Worm (Caenorhabditis elegans): Measurements from ENCODE around the gene clec-230.
"Not testable (repeated sequence)": the region's sequence is repeated elsewhere in the genome, so short reads cannot be mapped to it uniquely, and the experiment has no call there.

The clec-230 gene

ce11 chrV:15392064-15392463, 43.1 kb upstream of the clec-230 start:
- no peak for TF ChIP-seq madf-10 (tag; optimal IDR thresholded peaks at IDR 0.05)
- no peak for TF ChIP-seq attf-5 (GFP tag; optimal IDR thresholded peaks at IDR 0.05)
- TF ChIP-seq mel-28 (tag; optimal IDR thresholded peaks at IDR 0.05; ENCODE audit: borderline replicate concordance), result no peak
- no peak for TF ChIP-seq ceh-79 (tag; optimal IDR thresholded peaks at IDR 0.05)
- TF ChIP-seq egrh-3 (GFP tag; IDR thresholded peaks at IDR 0.05), result no peak
- no peak for TF ChIP-seq snpc-1.1 (tag; optimal IDR thresholded peaks at IDR 0.05; ENCODE audit: insufficient read depth)
- TF ChIP-seq F57C9.4 (tag; optimal IDR thresholded peaks at IDR 0.05), result no peak
- TF ChIP-seq somi-1 (GFP tag; optimal IDR thresholded peaks at IDR 0.05), result no peak
- TF ChIP-seq ztf-26 (tag; optimal IDR thresholded peaks at IDR 0.05), result no peak
- no peak for TF ChIP-seq T07F8.4 (tag; optimal IDR thresholded peaks at IDR 0.05)
- TF ChIP-seq ceh-58 (GFP tag; IDR thresholded peaks at IDR 0.05), result no peak
- no peak for TF ChIP-seq ztf-3 (GFP tag; optimal IDR thresholded peaks at IDR 0.05)
- TF ChIP-seq F33H1.4 (GFP tag; IDR thresholded peaks at IDR 0.05), result no peak; the same call in 1 of the 2 replicates
- peak; percentile 62 for TF ChIP-seq lsl-1 (GFP tag; optimal IDR thresholded peaks at IDR 0.05)
- TF ChIP-seq ama-1 (optimal IDR thresholded peaks at IDR 0.05), result no peak
- no peak for TF ChIP-seq ama-1 (GFP tag; optimal IDR thresholded peaks at IDR 0.05)
- TF ChIP-seq aptf-2 (GFP tag; conservative IDR thresholded peaks at IDR 0.05), result no peak
- no peak for TF ChIP-seq nhr-120 (GFP tag; IDR thresholded peaks at IDR 0.05)
- no peak for TF ChIP-seq nhr-179 (tag; optimal IDR thresholded peaks at IDR 0.05)
- TF ChIP-seq egl-18 (GFP tag; IDR thresholded peaks at IDR 0.05), result no peak
- TF ChIP-seq mcd-1 (GFP tag; IDR thresholded peaks at IDR 0.05), result peak; percentile 45; the same call in 1 of the 2 replicates
- TF ChIP-seq C17E4.6 (GFP tag; IDR thresholded peaks at IDR 0.05), result no peak
- TF ChIP-seq ztf-18 (tag; optimal IDR thresholded peaks at IDR 0.05), result peak; percentile 73
- TF ChIP-seq F23B12.7 (tag; optimal IDR thresholded peaks at IDR 0.05; ENCODE audit: insufficient read depth), result no peak
- no peak for TF ChIP-seq mes-4 (tag; optimal IDR thresholded peaks at IDR 0.05)
- peak; percentile 11; the same call in 1 of the 2 replicates for TF ChIP-seq madf-6 (GFP tag; IDR thresholded peaks at IDR 0.05)
- 0 out of 2 replicates have a peak, but pooled peaks have one; percentile 12 for TF ChIP-seq hmg-1.2 (GFP tag; IDR thresholded peaks at IDR 0.05)

DNA sequence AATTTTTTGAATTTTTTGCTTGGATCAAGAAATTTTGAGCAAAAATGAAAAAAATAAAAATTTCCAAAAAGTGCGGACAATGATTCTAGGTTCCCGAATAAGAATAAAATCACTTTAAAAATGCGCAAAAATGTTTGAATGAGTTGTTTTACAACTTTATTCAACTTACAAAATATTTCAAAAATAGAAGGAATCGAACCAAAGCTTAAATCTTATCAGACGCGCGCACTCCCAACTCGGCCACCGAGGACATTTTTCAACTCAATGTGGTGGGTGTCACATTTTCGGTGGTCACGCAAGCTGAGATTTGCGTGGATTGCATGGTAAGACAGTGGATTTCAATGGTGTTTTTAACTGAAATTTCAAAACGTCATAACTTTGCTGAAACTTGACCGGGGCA, 41.7 kb upstream of the clec-230 start:
- TF ChIP-seq tbp1 (GFP tag; optimal IDR thresholded peaks at IDR 0.05) (peak; percentile 76), B0261.1 (tag; optimal IDR thresholded peaks at IDR 0.05) (peak; percentile 50), rpc-1 (tag; optimal IDR thresholded peaks at IDR 0.05) (peak; percentile 42)
- TF ChIP-seq rpc-1 (optimal IDR thresholded peaks at IDR 0.05), result not testable (repeated sequence)

DNA sequence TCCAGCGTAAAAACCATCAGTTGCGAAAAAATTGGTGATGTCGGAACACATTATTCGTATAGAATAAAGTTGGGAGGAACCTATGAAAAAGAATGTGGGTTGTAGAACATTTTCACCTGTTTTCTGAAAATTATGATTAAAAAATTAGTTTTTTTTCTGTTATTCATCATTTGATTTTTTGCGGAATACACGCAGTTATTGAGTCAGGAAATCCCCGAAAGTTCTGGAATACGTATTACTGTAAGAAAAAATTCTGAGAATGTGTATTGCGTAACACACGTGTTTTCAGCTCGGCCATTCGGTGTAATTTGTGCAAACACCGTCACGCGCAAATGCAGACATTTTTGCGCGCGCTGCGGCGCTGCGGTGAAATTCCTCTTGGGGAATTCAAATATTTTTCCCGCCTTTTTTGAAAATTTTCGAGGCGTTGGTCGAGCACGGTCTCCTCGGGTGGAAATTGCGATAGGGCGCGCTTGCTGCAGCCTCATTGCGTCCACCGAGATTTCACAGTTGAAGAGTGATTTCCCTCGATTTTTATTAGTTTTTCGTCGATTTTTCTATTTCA, 40.0 kb upstream of the clec-230 start, which contains the start of gene srh-170:
srh-170 (minus strand) TSS at position 51 of the 565 bp plus-strand sequence.
- peak; percentile 57 for TF ChIP-seq madf-6 (GFP tag; IDR thresholded peaks at IDR 0.05)
- 0 out of 2 replicates have a peak, but pooled peaks have one; percentile 33 for TF ChIP-seq aptf-2 (GFP tag; conservative IDR thresholded peaks at IDR 0.05)
- TF ChIP-seq T07F8.4 (tag; optimal IDR thresholded peaks at IDR 0.05), result no peak
- TF ChIP-seq ama-1 (optimal IDR thresholded peaks at IDR 0.05), result no peak
- TF ChIP-seq ama-1 (GFP tag; optimal IDR thresholded peaks at IDR 0.05), result no peak
- TF ChIP-seq lin-54 (GFP tag; optimal IDR thresholded peaks at IDR 0.05), result peak; percentile 12
- TF ChIP-seq mcd-1 (GFP tag; IDR thresholded peaks at IDR 0.05), result peak; percentile 74
- no peak for TF ChIP-seq ztf-25 (GFP tag; IDR thresholded peaks at IDR 0.05)
- TF ChIP-seq hsf-1 (GFP tag; IDR thresholded peaks at IDR 0.05), result 0 out of 2 replicates have a peak, but pooled peaks have one; percentile 30
- TF ChIP-seq ztf-28 (GFP tag; IDR thresholded peaks at IDR 0.05), result 0 out of 2 replicates have a peak, but pooled peaks have one; percentile 30

ce11 chrV:15384733-15385132, 35.8 kb upstream of the clec-230 start, which contains the start of gene str-102:
str-102 (plus strand) TSS chrV:15385033.
- TF ChIP-seq lin-54 (GFP tag; optimal IDR thresholded peaks at IDR 0.05) (no peak), madf-8 (GFP tag; conservative IDR thresholded peaks at IDR 0.05) (no peak), C06A6.2 (GFP tag; conservative IDR thresholded peaks at IDR 0.05) (no peak)

All from whole organism, young adult.